Worm (Caenorhabditis elegans) whole organism, midembryonic: ENCODE data around the gene Y71H2AM.6.

Experiments used
- T22C8.4 ChIP-seq: fragments of 200-800 bp; sonication (Bioruptor generic); IDR thresholded peaks from 2 replicates; pipeline ENCODE4 v1.3.6; 2022; ENCODE audit warnings: missing genetic modification characterization, missing compliant biosample characterization
- klf-2 ChIP-seq: fragments of 200-800 bp; sonication (Bioruptor generic); conservative IDR thresholded peaks from 2 replicates; pipeline ENCODE4 v1.3.6; 2022; ENCODE audit warnings: missing genetic modification reagents, missing genetic modification characterization, missing compliant biosample characterization
- med-1 ChIP-seq: sonication (generic microtip); optimal IDR thresholded peaks from 2 replicates; lab custom pipeline; 2017; ENCODE audit warnings: missing genetic modification characterization, mild to moderate bottlenecking, missing compliant biosample characterization, antibody characterized with exemption, missing genetic modification reagents; ENCODE audit not compliant: insufficient read depth
- ref-1 ChIP-seq: fragments of 200-800 bp; sonication (Bioruptor generic); conservative IDR thresholded peaks from 2 replicates; pipeline ENCODE4 v1.3.6; 2022; ENCODE audit warnings: missing genetic modification reagents, missing genetic modification characterization, missing compliant biosample characterization
- tab-1 ChIP-seq: fragments of 200-800 bp; sonication (Bioruptor generic); IDR thresholded peaks from 2 replicates; pipeline ENCODE4 v1.3.6; 2022; ENCODE audit warnings: missing genetic modification characterization, missing compliant biosample characterization

ce11 chrIII:2785840-2786239, 5.0 kb downstream of the Y71H2AM.6 start, which contains the start of gene Y71H2AM.20:
- TF ChIP-seq klf-2 (GFP tag; lab: Robert Waterston, UW) (0 out of 2 replicates have a peak, but pooled peaks have one; percentile 4), med-1 (GFP tag; lab: Kevin White, UChicago) (peak; percentile 27), tab-1 (GFP tag; lab: Robert Waterston, UW) (0 out of 2 replicates have a peak, but pooled peaks have one; percentile 74), ref-1 (no peak), T22C8.4 (GFP tag; lab: Robert Waterston, UW) (peak; percentile 79)
